Worm (Caenorhabditis elegans) whole organism, young adult: ENCODE results near the gene pfd-5.

Source experiments
- B0019.2 ChIP-seq: fragments of 200-800 bp; sonication (Bioruptor generic); conservative IDR thresholded peaks from 2 replicates; pipeline ENCODE4 v1.3.6; 2022; ENCODE audit warnings: missing genetic modification reagents, missing genetic modification characterization, missing compliant biosample characterization
- C17E4.6 ChIP-seq: fragments of 200-800 bp; sonication (Bioruptor generic); IDR thresholded peaks from 2 replicates; pipeline ENCODE4 v1.3.6; 2022; ENCODE audit warnings: missing genetic modification reagents, missing genetic modification characterization, missing compliant biosample characterization
- F22D6.2 ChIP-seq: sonication (generic microtip); optimal IDR thresholded peaks from 2 replicates; lab custom pipeline; 2016; ENCODE audit warnings: mild to moderate bottlenecking, missing genetic modification characterization, missing compliant biosample characterization
- F23B12.7 ChIP-seq: sonication (generic microtip); optimal IDR thresholded peaks from 2 replicates; lab custom pipeline; 2017; ENCODE audit warnings: missing genetic modification characterization, mild to moderate bottlenecking, missing compliant biosample characterization, antibody characterized with exemption, moderate library complexity; ENCODE audit not compliant: insufficient read depth
- F33H1.4 ChIP-seq: fragments of 200-800 bp; sonication (Bioruptor generic); IDR thresholded peaks from 2 replicates; pipeline ENCODE4 v1.3.6; 2022; ENCODE audit warnings: missing genetic modification reagents, missing genetic modification characterization, missing compliant biosample characterization
- F52B5.7 ChIP-seq: sonication (generic microtip); optimal IDR thresholded peaks from 2 replicates; lab custom pipeline; 2016; ENCODE audit warnings: mild to moderate bottlenecking, missing genetic modification characterization, missing compliant biosample characterization
- Y53G8AR.9 ChIP-seq: fragments of 200-800 bp; sonication (Bioruptor generic); conservative IDR thresholded peaks from 2 replicates; pipeline ENCODE4 v1.3.6; 2022; ENCODE audit warnings: missing genetic modification reagents, missing genetic modification characterization, missing compliant biosample characterization
- Y95B8A.8 ChIP-seq: fragments of 200-800 bp; sonication (Bioruptor generic); IDR thresholded peaks from 2 replicates; pipeline ENCODE4 v1.3.6; 2022; ENCODE audit warnings: missing genetic modification reagents, missing genetic modification characterization, missing compliant biosample characterization
- aptf-2 ChIP-seq: fragments of 200-800 bp; sonication (Bioruptor generic); conservative IDR thresholded peaks from 2 replicates; pipeline ENCODE4 v1.3.6; 2022; ENCODE audit warnings: missing genetic modification reagents, missing genetic modification characterization, missing compliant biosample characterization
- aptf-3 ChIP-seq: fragments of 200-800 bp; sonication (Bioruptor generic); IDR thresholded peaks from 2 replicates; pipeline ENCODE4 v1.3.6; 2022; ENCODE audit warnings: missing genetic modification characterization, missing compliant biosample characterization
- atf-7 ChIP-seq: sonication (generic microtip); optimal IDR thresholded peaks from 2 replicates; lab custom pipeline; 2017; ENCODE audit warnings: mild to moderate bottlenecking, missing genetic modification characterization, missing compliant biosample characterization
- athp-1 ChIP-seq: sonication (generic microtip); optimal IDR thresholded peaks from 2 replicates; lab custom pipeline; 2017; ENCODE audit warnings: mild to moderate bottlenecking, missing genetic modification characterization, missing compliant biosample characterization
- attf-5 ChIP-seq: fragments of 200-800 bp; sonication (Bioruptor generic); optimal IDR thresholded peaks from 2 replicates; lab custom pipeline; 2018; ENCODE audit warnings: mild to moderate bottlenecking, missing genetic modification characterization, missing compliant biosample characterization
- ccch-3 ChIP-seq: fragments of 200-800 bp; sonication (Bioruptor generic); optimal IDR thresholded peaks from 2 replicates; lab custom pipeline; 2018; ENCODE audit warnings: mild to moderate bottlenecking, missing genetic modification characterization, missing compliant biosample characterization
- chd-7 ChIP-seq: sonication (generic microtip); optimal IDR thresholded peaks from 2 replicates; lab custom pipeline; 2016; ENCODE audit warnings: mild to moderate bottlenecking, missing genetic modification characterization, moderate library complexity, missing compliant biosample characterization
- egl-44 ChIP-seq: fragments of 200-800 bp; sonication (Bioruptor generic); IDR thresholded peaks from 2 replicates; pipeline ENCODE4 v1.3.6; 2022; ENCODE audit warnings: missing genetic modification reagents, missing genetic modification characterization, missing compliant biosample characterization
- fkh-3 ChIP-seq: sonication (generic microtip); optimal IDR thresholded peaks from 2 replicates; lab custom pipeline; 2016; ENCODE audit warnings: mild to moderate bottlenecking, missing genetic modification characterization, missing compliant biosample characterization
- gei-17 ChIP-seq: fragments of 200-800 bp; sonication (Bioruptor generic); optimal IDR thresholded peaks from 2 replicates; lab custom pipeline; 2018; ENCODE audit warnings: mild to moderate bottlenecking, missing genetic modification characterization, missing compliant biosample characterization
- him-1 ChIP-seq: sonication (generic microtip); optimal IDR thresholded peaks from 2 replicates; lab custom pipeline; 2016; ENCODE audit warnings: missing genotype, missing genetic modification reagents, missing genetic modification characterization, missing compliant biosample characterization
- hlh-12 ChIP-seq: sonication (generic microtip); optimal IDR thresholded peaks from 2 replicates; lab custom pipeline; 2016; ENCODE audit warnings: missing genetic modification characterization, missing compliant biosample characterization
- hmg-20 ChIP-seq: fragments of 200-800 bp; sonication (Bioruptor generic); IDR thresholded peaks from 2 replicates; pipeline ENCODE4 v1.3.6; 2022; ENCODE audit warnings: missing genetic modification reagents, missing genetic modification characterization, missing compliant biosample characterization
- hrde-1 ChIP-seq: sonication (generic microtip); optimal IDR thresholded peaks from 2 replicates; lab custom pipeline; 2016; ENCODE audit warnings: missing genetic modification characterization, mild to moderate bottlenecking, missing compliant biosample characterization, moderate library complexity, missing genotype, missing genetic modification reagents, borderline replicate concordance
- lag-1 ChIP-seq: fragments of 200-800 bp; sonication (Bioruptor generic); IDR thresholded peaks from 2 replicates; pipeline ENCODE4 v1.3.6; 2022; ENCODE audit warnings: missing genetic modification reagents, missing genetic modification characterization, missing compliant biosample characterization
- let-607 ChIP-seq, 2 experiments: fragments of 200-800 bp in 1 of 2; sonication (Bioruptor generic) in 1 of 2; sonication (generic microtip) in 1 of 2; optimal IDR thresholded peaks; 2 replicates each; lab custom pipeline; 2016 to 2018; ENCODE audit warnings: mild to moderate bottlenecking in 2 of 2, missing compliant biosample characterization in 2 of 2, missing genetic modification characterization in 2 of 2, moderate library complexity in 2 of 2, missing genotype in 1 of 2
- lin-26 ChIP-seq: fragments of 200-800 bp; sonication (Bioruptor generic); IDR thresholded peaks from 2 replicates; pipeline ENCODE4 v1.3.6; 2022; ENCODE audit warnings: missing genetic modification reagents, missing genetic modification characterization, missing compliant biosample characterization
- lin-54 ChIP-seq: fragments of 200-800 bp; sonication (Bioruptor generic); optimal IDR thresholded peaks from 2 replicates; lab custom pipeline; 2018; ENCODE audit warnings: mild to moderate bottlenecking, missing genetic modification characterization, missing compliant biosample characterization
- madf-10 ChIP-seq: sonication (generic microtip); optimal IDR thresholded peaks from 2 replicates; lab custom pipeline; 2016; ENCODE audit warnings: mild to moderate bottlenecking, missing genetic modification characterization, missing compliant biosample characterization
- mel-28 ChIP-seq: sonication (generic microtip); optimal IDR thresholded peaks from 2 replicates; lab custom pipeline; 2016; ENCODE audit warnings: borderline replicate concordance, mild to moderate bottlenecking, missing genetic modification characterization, missing compliant biosample characterization
- mes-4 ChIP-seq: sonication (generic microtip); optimal IDR thresholded peaks from 2 replicates; lab custom pipeline; 2016; ENCODE audit warnings: missing genotype, missing genetic modification characterization, missing compliant biosample characterization
- nfya-1 ChIP-seq: sonication (generic microtip); optimal IDR thresholded peaks from 2 replicates; lab custom pipeline; 2017; ENCODE audit warnings: antibody characterized with exemption, missing compliant biosample characterization, missing genetic modification characterization, borderline replicate concordance; ENCODE audit not compliant: insufficient read depth
- nhr-120 ChIP-seq: fragments of 200-800 bp; sonication (Bioruptor generic); IDR thresholded peaks from 2 replicates; pipeline ENCODE4 v1.3.6; 2022; ENCODE audit warnings: missing genetic modification characterization, missing compliant biosample characterization
- nhr-179 ChIP-seq: sonication (generic microtip); optimal IDR thresholded peaks from 2 replicates; lab custom pipeline; 2016; ENCODE audit warnings: mild to moderate bottlenecking, missing genetic modification characterization, missing compliant biosample characterization
- nhr-27 ChIP-seq: fragments of 200-800 bp; sonication (Bioruptor generic); optimal IDR thresholded peaks from 2 replicates; lab custom pipeline; 2018; ENCODE audit warnings: mild to moderate bottlenecking, missing genetic modification characterization, moderate library complexity, missing compliant biosample characterization
- nhr-80 ChIP-seq: sonication (generic microtip); optimal IDR thresholded peaks from 2 replicates; lab custom pipeline; 2016; ENCODE audit warnings: missing genetic modification characterization, missing compliant biosample characterization
- rec-8 ChIP-seq, 2 experiments: sonication (generic microtip); optimal IDR thresholded peaks; 2 replicates each; lab custom pipeline; 2016; ENCODE audit warnings: mild to moderate bottlenecking in 2 of 2, missing genetic modification characterization in 2 of 2, missing genetic modification reagents in 2 of 2, missing genotype in 2 of 2, missing biosample characterization in 1 of 2, missing compliant biosample characterization in 1 of 2, moderate library complexity in 1 of 2
- snpc-4 ChIP-seq, 5 experiments: fragments of 150-350 bp in 1 of 5; sonication (generic microtip) in 4 of 5; optimal IDR thresholded peaks; 2 replicates each; lab custom pipeline; 2014 to 2018; ENCODE audit warnings: missing genetic modification characterization in 5 of 5, missing biosample characterization in 3 of 5, antibody characterized with exemption in 2 of 5, mild to moderate bottlenecking in 2 of 5, missing compliant biosample characterization in 2 of 5, missing genotype in 2 of 5, moderate library complexity in 2 of 5, missing genetic modification reagents in 1 of 5
- somi-1 ChIP-seq: fragments of 200-800 bp; sonication (Bioruptor generic); optimal IDR thresholded peaks from 2 replicates; lab custom pipeline; 2018; ENCODE audit warnings: mild to moderate bottlenecking, missing genetic modification characterization, missing compliant biosample characterization
- xnd-1 ChIP-seq: sonication (generic microtip); optimal IDR thresholded peaks from 2 replicates; lab custom pipeline; 2016; ENCODE audit warnings: missing genotype, missing genetic modification reagents, missing genetic modification characterization, missing compliant biosample characterization
- ztf-18 ChIP-seq: sonication (generic microtip); optimal IDR thresholded peaks from 2 replicates; lab custom pipeline; 2016; ENCODE audit warnings: missing genotype, mild to moderate bottlenecking, missing genetic modification characterization, missing compliant biosample characterization
- ztf-28 ChIP-seq: fragments of 200-800 bp; sonication (Bioruptor generic); IDR thresholded peaks from 2 replicates; pipeline ENCODE4 v1.3.6; 2022; ENCODE audit warnings: missing genetic modification reagents, missing genetic modification characterization, missing compliant biosample characterization

pfd-5 gene

ce11 chrIII:7201378-7202256 is 2.9 kb upstream of the pfd-5 start, which contains the start of gene dpy-31:
TSS of gene dpy-31 (plus strand) at chrIII:7202206.
- TF ChIP-seq ztf-18 = no peak
- no peak for TF ChIP-seq attf-5
- TF ChIP-seq B0019.2 = no peak
- no peak for TF ChIP-seq athp-1 (tag; lab: Kevin White, UChicago)
- TF ChIP-seq atf-7 = no peak
- TF ChIP-seq Y53G8AR.9 (GFP tag; lab: Robert Waterston, UW) = no peak
- TF ChIP-seq hlh-12 (tag; lab: Kevin White, UChicago) = no peak
- TF ChIP-seq F52B5.7 (tag; lab: Kevin White, UChicago) = no peak
- TF ChIP-seq ztf-28 (GFP tag; lab: Robert Waterston, UW) = no peak
- TF ChIP-seq nhr-179 = no peak
- no peak for TF ChIP-seq nhr-120
- no peak for TF ChIP-seq mes-4 (tag; lab: Kevin White, UChicago)
- TF ChIP-seq egl-44 (GFP tag; lab: Robert Waterston, UW) = no peak

DNA sequence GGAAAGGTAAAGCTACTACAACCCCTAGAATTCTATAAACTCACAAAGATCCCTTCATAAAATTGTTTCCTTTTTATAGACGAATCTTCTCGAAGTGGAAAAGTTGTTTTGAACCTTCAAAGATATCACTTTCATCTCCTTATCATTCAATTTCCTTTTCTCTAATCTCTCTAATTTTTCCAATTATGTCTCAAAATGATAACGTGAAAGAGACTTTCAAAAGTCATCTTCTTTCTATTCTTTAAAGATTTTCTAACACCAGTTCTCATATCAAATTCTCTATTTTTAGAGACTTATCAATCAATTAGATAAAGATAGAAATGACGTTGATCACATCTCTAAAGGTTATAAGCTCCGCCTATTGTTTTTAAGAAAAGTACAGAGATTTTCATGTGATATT is 783 bp upstream of the pfd-5 start:
- TF ChIP-seq rec-8 (tag; optimal IDR thresholded peaks at IDR 0.05; lab: Kevin White, UChicago) (no peak), hmg-20 (no peak), F33H1.4 (GFP tag; lab: Robert Waterston, UW) (no peak), nhr-27 (tag; lab: Kevin White, UChicago) (no peak), nfya-1 (no peak), madf-10 (tag; lab: Kevin White, UChicago) (no peak), fkh-3 (no peak), nhr-80 (tag; lab: Kevin White, UChicago) (no peak), lin-54 (GFP tag; lab: Kevin White, UChicago) (no peak), lin-26 (GFP tag; lab: Robert Waterston, UW) (no peak), aptf-3 (no peak), aptf-2 (GFP tag; lab: Robert Waterston, UW) (no peak)

- no peak for TF ChIP-seq somi-1 (GFP tag; lab: Kevin White, UChicago)
- TF ChIP-seq ccch-3 = no peak
- no peak for TF ChIP-seq hrde-1 (tag; lab: Kevin White, UChicago)
- TF ChIP-seq F23B12.7 (tag; lab: Kevin White, UChicago) = no peak
- no peak for TF ChIP-seq snpc-4 (GFP tag; optimal IDR thresholded peaks at IDR 0.05; lab: Kevin White, UChicago)
- peak in 1 of 4 experiments; percentile 19 for TF ChIP-seq snpc-4 (tag; optimal IDR thresholded peaks at IDR 0.05; lab: Kevin White, UChicago)
- TF ChIP-seq lin-54 (GFP tag; lab: Kevin White, UChicago) = peak; percentile 2
Measured at ce11 chrIII:7197973-7198372, 711 bp downstream of the pfd-5 start, which contains the start of gene exos-9. TSS of gene exos-9 (minus strand) at chrIII:7198073.

DNA sequence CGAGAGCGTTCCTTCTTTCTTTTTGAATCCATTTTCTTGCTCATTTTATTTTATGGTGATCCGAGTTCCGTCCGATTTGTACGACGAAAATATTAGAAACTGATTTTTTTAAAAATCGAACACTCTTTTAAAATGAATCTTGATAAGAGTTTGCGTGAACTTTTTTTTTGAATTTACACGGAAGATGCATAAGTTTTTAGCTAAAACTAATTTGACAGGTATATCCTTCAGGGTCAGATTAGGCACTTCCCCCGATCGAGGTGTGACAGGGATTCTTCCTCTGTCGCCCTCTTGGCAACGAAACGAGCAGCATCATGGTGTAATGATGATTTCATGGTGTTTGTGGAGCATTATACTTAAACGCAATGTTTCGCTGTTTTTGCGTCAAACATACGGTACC is 3.4 kb downstream of the pfd-5 start, which contains the start of gene F37C12.18:
TSS of gene F37C12.18 (minus strand) at position 101 of the 400 bp plus-strand sequence.
- TF ChIP-seq hmg-20 (no peak), mel-28 (tag; lab: Kevin White, UChicago) (no peak), let-607 (tag; optimal IDR thresholded peaks at IDR 0.05; lab: Kevin White, UChicago) (no peak), F22D6.2 (tag; lab: Kevin White, UChicago) (no peak), xnd-1 (tag; lab: Kevin White, UChicago) (no peak), madf-10 (tag; lab: Kevin White, UChicago) (no peak), chd-7 (no peak), C17E4.6 (GFP tag; lab: Robert Waterston, UW) (no peak), gei-17 (GFP tag; lab: Kevin White, UChicago) (no peak), lag-1 (GFP tag; lab: Robert Waterston, UW) (no peak), Y95B8A.8 (GFP tag; lab: Robert Waterston, UW) (no peak), him-1 (tag; lab: Kevin White, UChicago) (no peak)
- TF ChIP-seq, all 124 proteins: peak for 0
